Worm (Caenorhabditis elegans): ENCODE results near the gene R160.3.
A peak's percentile ranks its signal among the peaks of the same experiment; 100 is the strongest.

The R160.3 gene

ce11 chrX:4395073-4395850 lies 29.1 kb upstream of the R160.3 start:
- TF ChIP-seq cog-1 (tag; optimal IDR thresholded peaks at IDR 0.05) = peak; percentile 54
- no peak for TF ChIP-seq tab-1 (GFP tag; IDR thresholded peaks at IDR 0.05)
- no peak for TF ChIP-seq ztf-29 (GFP tag; IDR thresholded peaks at IDR 0.05)
- no peak for TF ChIP-seq ref-1 (GFP tag; conservative IDR thresholded peaks at IDR 0.05)
- TF ChIP-seq klf-2 (GFP tag; conservative IDR thresholded peaks at IDR 0.05) = no peak
- peak; percentile 48; the same call in 1 of the 2 replicates for TF ChIP-seq ztf-23 (GFP tag; IDR thresholded peaks at IDR 0.05)

ce11 chrX:4391680-4392079 lies 25.5 kb upstream of the R160.3 start:
- no peak for TF ChIP-seq ref-1 (GFP tag; conservative IDR thresholded peaks at IDR 0.05)
- no peak for TF ChIP-seq med-1 (GFP tag; optimal IDR thresholded peaks at IDR 0.05; ENCODE audit: insufficient read depth)
- TF ChIP-seq ztf-23 (GFP tag; IDR thresholded peaks at IDR 0.05) = no peak
- no peak for TF ChIP-seq ztf-29 (GFP tag; IDR thresholded peaks at IDR 0.05)
- no peak for TF ChIP-seq tab-1 (GFP tag; IDR thresholded peaks at IDR 0.05)
- no peak for TF ChIP-seq flt-1 (GFP tag; IDR thresholded peaks at IDR 0.05)
- TF ChIP-seq T22C8.4 (GFP tag; IDR thresholded peaks at IDR 0.05) = no peak
- no peak for TF ChIP-seq cog-1 (tag; optimal IDR thresholded peaks at IDR 0.05)
- no peak for TF ChIP-seq klf-2 (GFP tag; conservative IDR thresholded peaks at IDR 0.05)

- TF ChIP-seq T22C8.4 (GFP tag; IDR thresholded peaks at IDR 0.05) (no peak), med-1 (GFP tag; optimal IDR thresholded peaks at IDR 0.05; ENCODE audit: insufficient read depth) (no peak), cog-1 (tag; optimal IDR thresholded peaks at IDR 0.05) (peak; percentile 91), tab-1 (GFP tag; IDR thresholded peaks at IDR 0.05) (no peak), flt-1 (GFP tag; IDR thresholded peaks at IDR 0.05) (0 out of 2 replicates have a peak, but pooled peaks have one; percentile 46), ztf-29 (GFP tag; IDR thresholded peaks at IDR 0.05) (no peak), ztf-23 (GFP tag; IDR thresholded peaks at IDR 0.05) (no peak), klf-2 (GFP tag; conservative IDR thresholded peaks at IDR 0.05) (no peak), ref-1 (GFP tag; conservative IDR thresholded peaks at IDR 0.05) (no peak)
These were observed 22.8 kb upstream of the R160.3 start, which contains the start of gene dpy-23 for ce11 chrX:4388834-4389409. Gene dpy-23, plus strand, starts transcription at chrX:4389359.

- TF ChIP-seq ref-1 (GFP tag; conservative IDR thresholded peaks at IDR 0.05) (no peak), T22C8.4 (GFP tag; IDR thresholded peaks at IDR 0.05) (no peak), klf-2 (GFP tag; conservative IDR thresholded peaks at IDR 0.05) (no peak), cog-1 (tag; optimal IDR thresholded peaks at IDR 0.05) (no peak), ztf-29 (GFP tag; IDR thresholded peaks at IDR 0.05) (no peak), tab-1 (GFP tag; IDR thresholded peaks at IDR 0.05) (no peak), med-1 (GFP tag; optimal IDR thresholded peaks at IDR 0.05; ENCODE audit: insufficient read depth) (no peak), flt-1 (GFP tag; IDR thresholded peaks at IDR 0.05) (no peak), ztf-23 (GFP tag; IDR thresholded peaks at IDR 0.05) (no peak)
These were observed 20.4 kb upstream of the R160.3 start for ce11 chrX:4386493-4386892.

- TF ChIP-seq ztf-23 (GFP tag; IDR thresholded peaks at IDR 0.05) = no peak
These were observed 17.3 kb upstream of the R160.3 start, which contains the start of gene lst-2 for ce11 chrX:4383316-4383936. Gene lst-2, minus strand, starts transcription at chrX:4383366.

ce11 chrX:4377689-4378088 lies 11.6 kb upstream of the R160.3 start, which contains the start of gene R160.12:
Gene R160.12, minus strand, starts transcription at chrX:4377789.
- TF ChIP-seq ref-1 (GFP tag; conservative IDR thresholded peaks at IDR 0.05) (no peak), ztf-29 (GFP tag; IDR thresholded peaks at IDR 0.05) (no peak), med-1 (GFP tag; optimal IDR thresholded peaks at IDR 0.05; ENCODE audit: insufficient read depth) (no peak), T22C8.4 (GFP tag; IDR thresholded peaks at IDR 0.05) (no peak), cog-1 (tag; optimal IDR thresholded peaks at IDR 0.05) (no peak), tab-1 (GFP tag; IDR thresholded peaks at IDR 0.05) (no peak), flt-1 (GFP tag; IDR thresholded peaks at IDR 0.05) (no peak), ztf-23 (GFP tag; IDR thresholded peaks at IDR 0.05) (no peak), klf-2 (GFP tag; conservative IDR thresholded peaks at IDR 0.05) (no peak)

- TF ChIP-seq tab-1 (GFP tag; IDR thresholded peaks at IDR 0.05) = no peak
- no peak for TF ChIP-seq cog-1 (tag; optimal IDR thresholded peaks at IDR 0.05)
- TF ChIP-seq ref-1 (GFP tag; conservative IDR thresholded peaks at IDR 0.05) = no peak
- TF ChIP-seq med-1 (GFP tag; optimal IDR thresholded peaks at IDR 0.05; ENCODE audit: insufficient read depth) = no peak
- TF ChIP-seq ztf-23 (GFP tag; IDR thresholded peaks at IDR 0.05) = no peak
- TF ChIP-seq klf-2 (GFP tag; conservative IDR thresholded peaks at IDR 0.05) = no peak
- no peak for TF ChIP-seq ztf-29 (GFP tag; IDR thresholded peaks at IDR 0.05)
- no peak for TF ChIP-seq flt-1 (GFP tag; IDR thresholded peaks at IDR 0.05)
- no peak for TF ChIP-seq T22C8.4 (GFP tag; IDR thresholded peaks at IDR 0.05)
These were observed 10.7 kb upstream of the R160.3 start, which contains the start of gene R160.2 for ce11 chrX:4376801-4377200. Gene R160.2, minus strand, starts transcription at chrX:4376901.

ce11 chrX:4373123-4373522 lies 7.0 kb upstream of the R160.3 start, which contains the start of gene R160.6:
Gene R160.6, minus strand, starts transcription at chrX:4373223.
- TF ChIP-seq flt-1 (GFP tag; IDR thresholded peaks at IDR 0.05) (no peak), T22C8.4 (GFP tag; IDR thresholded peaks at IDR 0.05) (no peak), med-1 (GFP tag; optimal IDR thresholded peaks at IDR 0.05; ENCODE audit: insufficient read depth) (no peak), ref-1 (GFP tag; conservative IDR thresholded peaks at IDR 0.05) (no peak), cog-1 (tag; optimal IDR thresholded peaks at IDR 0.05) (no peak), klf-2 (GFP tag; conservative IDR thresholded peaks at IDR 0.05) (no peak), ztf-23 (GFP tag; IDR thresholded peaks at IDR 0.05) (no peak), ztf-29 (GFP tag; IDR thresholded peaks at IDR 0.05) (no peak), tab-1 (GFP tag; IDR thresholded peaks at IDR 0.05) (no peak)

ce11 chrX:4371988-4372387 lies 5.9 kb upstream of the R160.3 start, which contains the start of gene R160.14:
Gene R160.14, minus strand, starts transcription at chrX:4372088.
- TF ChIP-seq med-1 (GFP tag; optimal IDR thresholded peaks at IDR 0.05; ENCODE audit: insufficient read depth) (no peak), cog-1 (tag; optimal IDR thresholded peaks at IDR 0.05) (no peak), ref-1 (GFP tag; conservative IDR thresholded peaks at IDR 0.05) (no peak)

Measured in whole organism, midembryonic.